Worm (Caenorhabditis elegans) whole organism, early embryonic: ENCODE results near the gene K12H6.2.

Source experiments
- ets-7 ChIP-seq: sonication (generic microtip); optimal IDR thresholded peaks from 2 replicates; lab custom pipeline; 2016; ENCODE audit warnings: missing genotype, missing genetic modification characterization, missing compliant biosample characterization
- pes-1 ChIP-seq: fragments of 200-800 bp; sonication (Bioruptor generic); IDR thresholded peaks from 2 replicates; pipeline ENCODE4 v1.3.6; 2022; ENCODE audit warnings: missing genetic modification reagents, missing genetic modification characterization, missing compliant biosample characterization
- tra-4 ChIP-seq: sonication (generic microtip); optimal IDR thresholded peaks from 2 replicates; lab custom pipeline; 2017; ENCODE audit warnings: missing genetic modification characterization, missing compliant biosample characterization

DNA sequence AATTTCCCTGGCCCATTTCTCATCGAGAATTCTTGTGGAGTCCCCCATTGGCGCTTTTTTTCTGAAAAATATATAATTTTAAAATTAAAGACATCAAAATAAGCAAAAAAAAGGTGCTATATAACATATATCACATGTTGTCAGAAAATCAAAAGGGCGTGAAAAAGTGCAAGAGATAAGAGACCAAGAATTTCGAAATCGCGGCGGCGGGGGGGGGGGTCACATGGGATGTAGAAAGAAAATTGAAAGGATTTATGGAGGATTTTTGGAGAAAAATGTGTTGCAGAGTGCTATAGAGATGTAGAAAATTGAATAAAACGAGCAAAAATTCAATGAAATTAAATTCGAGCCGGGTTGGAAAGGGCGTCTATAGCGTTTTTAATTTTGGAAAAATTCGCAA is 15.8 kb upstream of the K12H6.2 start, which contains the start of gene K12H6.6:
- TF ChIP-seq tra-4 (tag; lab: Kevin White, UChicago), result no peak
- no peak for TF ChIP-seq pes-1 (GFP tag; lab: Robert Waterston, UW)
- no peak for TF ChIP-seq ets-7
